Worm (Caenorhabditis elegans): Measurements from ENCODE around the gene F35E12.9.

The F35E12.9 gene

DNA sequence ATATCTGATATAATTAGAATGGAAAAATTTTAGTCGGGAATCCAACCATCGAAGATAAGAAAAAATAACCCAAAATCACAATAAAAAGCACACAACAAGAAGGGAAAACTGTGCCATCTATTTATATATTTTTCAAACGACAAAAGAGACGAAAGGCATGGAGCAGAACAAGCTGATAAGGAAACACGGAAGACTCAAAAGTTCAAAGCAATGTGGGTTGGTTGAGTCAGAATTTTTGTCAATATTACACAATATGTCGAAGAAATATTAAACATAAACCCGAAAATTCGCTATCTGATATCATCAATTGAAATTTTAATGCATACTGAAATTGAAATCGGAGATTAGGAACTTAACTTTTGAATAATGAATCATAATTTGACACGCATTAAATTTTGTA, at the start of gene F35E12.9:
TSS of gene F35E12.9 (minus strand) at position 227 of the 400 bp plus-strand sequence.
- TF ChIP-seq zip-8 (tag; optimal IDR thresholded peaks at IDR 0.05), result no peak
- no peak for TF ChIP-seq cnd-1 (tag; optimal IDR thresholded peaks at IDR 0.05)
- TF ChIP-seq elt-3 (tag; optimal IDR thresholded peaks at IDR 0.05), result no peak
- TF ChIP-seq ces-1 (GFP tag; optimal IDR thresholded peaks at IDR 0.05), result no peak
- TF ChIP-seq snpc-4 (tag; optimal IDR thresholded peaks at IDR 0.05), result no peak
- no peak for TF ChIP-seq bed-3 (GFP tag; optimal IDR thresholded peaks at IDR 0.05)
- TF ChIP-seq lin-13 (tag; optimal IDR thresholded peaks at IDR 0.05), result no peak
- no peak for TF ChIP-seq pha-4 (tag; optimal IDR thresholded peaks at IDR 0.05)
- no peak for TF ChIP-seq unc-39 (tag; optimal IDR thresholded peaks at IDR 0.05)

DNA sequence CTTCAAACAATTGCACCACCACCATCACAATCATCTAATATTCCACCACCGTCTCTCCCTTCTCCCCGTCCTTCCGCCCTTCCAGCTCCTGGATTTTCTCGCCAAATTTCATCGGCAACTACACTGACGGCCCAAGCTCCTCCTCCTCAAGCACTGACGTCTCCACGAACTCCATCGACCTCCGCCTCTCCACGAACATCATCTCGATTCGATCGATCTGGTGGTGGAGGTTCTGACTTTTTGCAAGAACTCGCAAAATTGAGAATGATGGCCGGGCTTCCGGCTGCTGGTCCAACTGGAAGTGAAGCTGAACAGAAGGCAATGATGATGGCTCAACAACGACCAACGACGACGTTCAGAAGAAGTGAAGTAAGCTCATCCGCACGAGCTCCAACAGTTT, 49.1 kb upstream of the F35E12.9 start:
- TF ChIP-seq drap-1 (GFP tag; optimal IDR thresholded peaks at IDR 0.05), result no peak
- TF ChIP-seq nhr-12 (tag; optimal IDR thresholded peaks at IDR 0.05), result no peak
- TF ChIP-seq ztf-11 (tag; optimal IDR thresholded peaks at IDR 0.05), result no peak
- TF ChIP-seq blmp-1 (tag; optimal IDR thresholded peaks at IDR 0.05), result no peak
- TF ChIP-seq unc-120 (tag; optimal IDR thresholded peaks at IDR 0.05; ENCODE audit: poor library complexity, severe bottlenecking), result no peak
- TF ChIP-seq nhr-76 (tag; optimal IDR thresholded peaks at IDR 0.05), result no peak
- TF ChIP-seq ham-2 (GFP tag; optimal IDR thresholded peaks at IDR 0.05), result no peak
- TF ChIP-seq snpc-4 (tag; optimal IDR thresholded peaks at IDR 0.05), result no peak
- TF ChIP-seq mls-2 (tag; optimal IDR thresholded peaks at IDR 0.05), result no peak
- no peak for TF ChIP-seq elt-3 (tag; optimal IDR thresholded peaks at IDR 0.05)
- TF ChIP-seq ces-1 (GFP tag; optimal IDR thresholded peaks at IDR 0.05), result no peak
- TF ChIP-seq ceh-39 (tag; optimal IDR thresholded peaks at IDR 0.05), result no peak
- TF ChIP-seq lin-32 (GFP tag; optimal IDR thresholded peaks at IDR 0.05), result no peak
- no peak for TF ChIP-seq lsy-2 (tag; optimal IDR thresholded peaks at IDR 0.05)
- no peak for TF ChIP-seq elt-1 (tag; optimal IDR thresholded peaks at IDR 0.05; ENCODE audit: borderline replicate concordance, insufficient read depth)
- TF ChIP-seq nhr-237 (tag; optimal IDR thresholded peaks at IDR 0.05), result no peak
- no peak for TF ChIP-seq flh-1 (GFP tag; optimal IDR thresholded peaks at IDR 0.05)
- TF ChIP-seq bed-3 (GFP tag; optimal IDR thresholded peaks at IDR 0.05), result no peak
- no peak for TF ChIP-seq sem-2 (GFP tag; optimal IDR thresholded peaks at IDR 0.05)
- TF ChIP-seq ceh-83 (GFP tag; optimal IDR thresholded peaks at IDR 0.05), result no peak

DNA sequence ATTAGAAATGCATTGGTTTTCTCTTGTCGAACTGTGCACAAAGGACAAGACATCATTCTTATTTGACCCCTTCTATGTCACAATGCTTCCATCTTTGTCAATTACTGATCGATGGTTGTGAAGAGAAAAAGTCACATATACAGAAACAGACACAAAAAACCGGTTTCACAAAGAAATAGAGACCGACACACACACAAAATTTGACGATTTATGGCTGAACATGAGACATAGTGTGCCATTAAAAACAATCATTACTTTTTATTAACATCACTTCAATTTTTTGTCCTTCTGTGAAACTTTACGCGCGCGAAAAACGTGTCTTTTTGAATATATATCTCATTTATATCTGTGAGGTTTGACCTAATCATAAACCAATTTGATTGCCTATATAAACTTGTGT, 45.6 kb upstream of the F35E12.9 start:
- TF ChIP-seq blmp-1 (tag; optimal IDR thresholded peaks at IDR 0.05) (no peak), ceh-43 (GFP tag; optimal IDR thresholded peaks at IDR 0.05) (no peak), nhr-76 (tag; optimal IDR thresholded peaks at IDR 0.05) (no peak), cnd-1 (tag; optimal IDR thresholded peaks at IDR 0.05) (no peak), lin-32 (GFP tag; optimal IDR thresholded peaks at IDR 0.05) (no peak), nhr-237 (tag; optimal IDR thresholded peaks at IDR 0.05) (no peak), pha-4 (tag; optimal IDR thresholded peaks at IDR 0.05) (no peak), ces-1 (GFP tag; optimal IDR thresholded peaks at IDR 0.05) (no peak), nhr-2 (tag; optimal IDR thresholded peaks at IDR 0.05) (no peak), nhr-28 (tag; optimal IDR thresholded peaks at IDR 0.05) (no peak), tbx-8 (GFP tag; optimal IDR thresholded peaks at IDR 0.05) (no peak), ztf-11 (tag; optimal IDR thresholded peaks at IDR 0.05) (no peak), unc-39 (tag; optimal IDR thresholded peaks at IDR 0.05) (no peak), zip-8 (tag; optimal IDR thresholded peaks at IDR 0.05) (no peak), unc-62 (GFP tag; optimal IDR thresholded peaks at IDR 0.05) (no peak)

DNA sequence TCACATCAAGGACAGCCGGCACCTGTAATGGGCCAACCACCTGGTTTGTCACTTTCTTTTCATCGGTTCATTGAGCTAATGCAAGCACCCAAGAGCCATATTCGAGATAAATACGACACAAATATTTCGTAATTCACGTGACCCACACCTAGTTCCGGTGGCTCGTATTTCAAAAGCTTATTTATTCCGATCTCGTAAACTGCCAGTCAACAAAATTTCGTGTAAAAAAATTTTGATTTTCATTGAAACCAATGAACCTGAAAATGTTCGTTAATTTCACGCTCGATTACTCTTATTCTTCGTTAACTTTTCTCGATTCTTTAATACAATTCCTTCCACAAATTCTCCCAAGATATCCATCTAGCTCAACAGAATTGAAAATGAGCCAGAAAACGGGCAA, 45.2 kb upstream of the F35E12.9 start:
- TF ChIP-seq unc-120 (tag; optimal IDR thresholded peaks at IDR 0.05; ENCODE audit: poor library complexity, severe bottlenecking) (no peak), lin-13 (tag; optimal IDR thresholded peaks at IDR 0.05) (no peak), elt-3 (tag; optimal IDR thresholded peaks at IDR 0.05) (no peak), sem-2 (GFP tag; optimal IDR thresholded peaks at IDR 0.05) (no peak), ztf-11 (tag; optimal IDR thresholded peaks at IDR 0.05) (no peak), mep-1 (tag; optimal IDR thresholded peaks at IDR 0.05) (no peak), nhr-12 (tag; optimal IDR thresholded peaks at IDR 0.05) (no peak), M03D4.4 (tag; optimal IDR thresholded peaks at IDR 0.05) (no peak), flh-1 (GFP tag; optimal IDR thresholded peaks at IDR 0.05) (no peak), ceh-83 (GFP tag; optimal IDR thresholded peaks at IDR 0.05) (no peak), ham-2 (GFP tag; optimal IDR thresholded peaks at IDR 0.05) (no peak), nhr-237 (tag; optimal IDR thresholded peaks at IDR 0.05) (no peak), zip-8 (tag; optimal IDR thresholded peaks at IDR 0.05) (no peak), hlh-1 (tag; optimal IDR thresholded peaks at IDR 0.05) (no peak), sptf-1 (tag; optimal IDR thresholded peaks at IDR 0.05) (no peak)
